Worm (Caenorhabditis elegans): ENCODE results near the gene gtl-2.

Gene gtl-2

ce11 chrIV:11310624-11311023 lies 37.4 kb downstream of the gtl-2 start, which contains the start of gene znf-207 (continued):
- peak; percentile 31 for TF ChIP-seq syd-9 (tag; optimal IDR thresholded peaks at IDR 0.05)
- TF ChIP-seq C08G9.2 (tag; optimal IDR thresholded peaks at IDR 0.05), result no peak
- no peak for TF ChIP-seq hlh-8 (tag; optimal IDR thresholded peaks at IDR 0.05)
- peak; percentile 78 for TF ChIP-seq tbx-2 (tag; optimal IDR thresholded peaks at IDR 0.05)
- peak; percentile 82 for TF ChIP-seq ceh-31 (tag; optimal IDR thresholded peaks at IDR 0.05)
- TF ChIP-seq ceh-2 (tag; optimal IDR thresholded peaks at IDR 0.05), result peak; percentile 69
- no peak for TF ChIP-seq ceh-30 (tag; optimal IDR thresholded peaks at IDR 0.05)
- TF ChIP-seq K09A11.1 (tag; optimal IDR thresholded peaks at IDR 0.05; ENCODE audit: insufficient read depth), result peak; percentile 54
- TF ChIP-seq ztf-16 (tag; optimal IDR thresholded peaks at IDR 0.05), result no peak
- TF ChIP-seq ceh-22 (tag; optimal IDR thresholded peaks at IDR 0.05), result no peak
- TF ChIP-seq C38D4.7 (GFP tag; optimal IDR thresholded peaks at IDR 0.05), result peak; percentile 28
- TF ChIP-seq ref-2 (tag; optimal IDR thresholded peaks at IDR 0.05), result peak; percentile 60
- no peak for TF ChIP-seq fkh-10 (GFP tag; optimal IDR thresholded peaks at IDR 0.05)
- TF ChIP-seq madf-2 (tag; optimal IDR thresholded peaks at IDR 0.05), result peak; percentile 36
- TF ChIP-seq fax-1 (tag; optimal IDR thresholded peaks at IDR 0.05), result peak; percentile 54
- no peak for TF ChIP-seq ceh-24 (tag; optimal IDR thresholded peaks at IDR 0.05)
- TF ChIP-seq ttx-3 (tag; optimal IDR thresholded peaks at IDR 0.05), result peak; percentile 23
- TF ChIP-seq ceh-34 (tag; optimal IDR thresholded peaks at IDR 0.05), result peak; percentile 59
- TF ChIP-seq rnt-1 (tag; optimal IDR thresholded peaks at IDR 0.05), result no peak
- no peak for TF ChIP-seq Y22D7AL.16 (tag; optimal IDR thresholded peaks at IDR 0.05)
- no peak for TF ChIP-seq unc-86 (tag; optimal IDR thresholded peaks at IDR 0.05)
- TF ChIP-seq che-1 (tag; optimal IDR thresholded peaks at IDR 0.05), result peak; percentile 33
- peak; percentile 45 for TF ChIP-seq F13H6.1 (tag; optimal IDR thresholded peaks at IDR 0.05)
- TF ChIP-seq zip-5 (tag; optimal IDR thresholded peaks at IDR 0.05), result peak; percentile 42

ce11 chrIV:11311484-11311883 lies 38.2 kb downstream of the gtl-2 start:
- TF ChIP-seq ceh-14 (tag; optimal IDR thresholded peaks at IDR 0.05) (no peak), elt-4 (tag; optimal IDR thresholded peaks at IDR 0.05) (no peak), che-1 (tag; optimal IDR thresholded peaks at IDR 0.05) (no peak), ref-2 (tag; optimal IDR thresholded peaks at IDR 0.05) (no peak), C38D4.7 (GFP tag; optimal IDR thresholded peaks at IDR 0.05) (no peak), ztf-16 (tag; optimal IDR thresholded peaks at IDR 0.05) (no peak), pros-1 (tag; optimal IDR thresholded peaks at IDR 0.05) (no peak), ttx-3 (tag; optimal IDR thresholded peaks at IDR 0.05) (no peak), lin-11 (tag; optimal IDR thresholded peaks at IDR 0.05) (no peak), elt-2 (tag; optimal IDR thresholded peaks at IDR 0.05) (no peak), tbx-7 (tag; optimal IDR thresholded peaks at IDR 0.05) (no peak), K09A11.1 (tag; optimal IDR thresholded peaks at IDR 0.05; ENCODE audit: insufficient read depth) (no peak), fax-1 (tag; optimal IDR thresholded peaks at IDR 0.05) (no peak), lim-6 (tag; optimal IDR thresholded peaks at IDR 0.05) (no peak), ceh-30 (tag; optimal IDR thresholded peaks at IDR 0.05) (no peak), pha-4 (tag; optimal IDR thresholded peaks at IDR 0.05) (no peak), ceh-22 (tag; optimal IDR thresholded peaks at IDR 0.05) (no peak)

ce11 chrIV:11313880-11314279 lies 40.6 kb downstream of the gtl-2 start, which contains the start of gene dnj-2:
dnj-2 (minus strand) TSS chrIV:11313980.
- TF ChIP-seq madf-2 (tag; optimal IDR thresholded peaks at IDR 0.05) (no peak), C38D4.7 (GFP tag; optimal IDR thresholded peaks at IDR 0.05) (no peak), T23F11.4 (GFP tag; optimal IDR thresholded peaks at IDR 0.05) (no peak)

ce11 chrIV:11314885-11315284 lies 41.6 kb downstream of the gtl-2 start, which contains the start of the genes B0035.3, B0035.22 and pfd-4:
B0035.3 (minus strand) TSS chrIV:11314998.
B0035.22 (plus strand) TSS chrIV:11315153.
pfd-4 (plus strand) TSS chrIV:11315207.
- no peak for TF ChIP-seq K09A11.1 (tag; optimal IDR thresholded peaks at IDR 0.05; ENCODE audit: insufficient read depth)
- no peak for TF ChIP-seq ceh-18 (tag; optimal IDR thresholded peaks at IDR 0.05)
- TF ChIP-seq odd-2 (tag; optimal IDR thresholded peaks at IDR 0.05), result no peak
- no peak for TF ChIP-seq Y22D7AL.16 (tag; optimal IDR thresholded peaks at IDR 0.05)
- TF ChIP-seq unc-3 (GFP tag; conservative IDR thresholded peaks at IDR 0.05), result no peak
- no peak for TF ChIP-seq unc-3 (tag; optimal IDR thresholded peaks at IDR 0.05)
- no peak for TF ChIP-seq sdc-2 (tag; optimal IDR thresholded peaks at IDR 0.05)
- no peak for TF ChIP-seq sox-2 (GFP tag; IDR thresholded peaks at IDR 0.05)
- peak; percentile 23 for TF ChIP-seq lim-6 (tag; optimal IDR thresholded peaks at IDR 0.05)
- TF ChIP-seq ets-4 (tag; optimal IDR thresholded peaks at IDR 0.05), result peak; percentile 84
- no peak for TF ChIP-seq madf-2 (tag; optimal IDR thresholded peaks at IDR 0.05)
- TF ChIP-seq elt-2 (tag; optimal IDR thresholded peaks at IDR 0.05), result peak; percentile 57
- no peak for TF ChIP-seq hlh-30 (tag; optimal IDR thresholded peaks at IDR 0.05; ENCODE audit: insufficient read depth)
- TF ChIP-seq T23F11.4 (GFP tag; optimal IDR thresholded peaks at IDR 0.05), result no peak
- no peak for TF ChIP-seq fax-1 (tag; optimal IDR thresholded peaks at IDR 0.05)
- TF ChIP-seq pros-1 (tag; optimal IDR thresholded peaks at IDR 0.05), result no peak
- TF ChIP-seq lin-11 (tag; optimal IDR thresholded peaks at IDR 0.05), result no peak
- no peak for TF ChIP-seq F13H6.1 (tag; optimal IDR thresholded peaks at IDR 0.05)
- no peak for TF ChIP-seq pag-3 (tag; optimal IDR thresholded peaks at IDR 0.05; ENCODE audit: borderline replicate concordance)
- peak; percentile 87 for TF ChIP-seq C08G9.2 (tag; optimal IDR thresholded peaks at IDR 0.05)
- no peak for TF ChIP-seq ttx-3 (tag; optimal IDR thresholded peaks at IDR 0.05)
- TF ChIP-seq eyg-1 (tag; optimal IDR thresholded peaks at IDR 0.05), result no peak
- no peak for TF ChIP-seq ceh-34 (tag; optimal IDR thresholded peaks at IDR 0.05)
- no peak for TF ChIP-seq che-1 (tag; optimal IDR thresholded peaks at IDR 0.05)
- no peak for TF ChIP-seq nhr-11 (tag; optimal IDR thresholded peaks at IDR 0.05)
- TF ChIP-seq tbx-7 (tag; optimal IDR thresholded peaks at IDR 0.05), result peak; percentile 79
- TF ChIP-seq pqm-1 (tag; optimal IDR thresholded peaks at IDR 0.05), result no peak

Measured in whole organism, late embryonic.